Worm (Caenorhabditis elegans) whole organism, late embryonic: ENCODE measurements around the gene str-177.

ENCODE experiments used
- C08G9.2 ChIP-seq: sonication (generic microtip); optimal IDR thresholded peaks from 2 replicates; lab custom pipeline; 2016; ENCODE audit warnings: mild to moderate bottlenecking, missing genetic modification characterization, moderate library complexity, missing compliant biosample characterization
- che-1 ChIP-seq: sonication (generic microtip); optimal IDR thresholded peaks from 2 replicates; lab custom pipeline; 2016; ENCODE audit warnings: mild to moderate bottlenecking, missing genetic modification characterization, missing compliant biosample characterization
- dmd-4 ChIP-seq: sonication (generic microtip); optimal IDR thresholded peaks from 2 replicates; lab custom pipeline; 2016; ENCODE audit warnings: borderline replicate concordance, missing genetic modification characterization, missing compliant biosample characterization
- elt-2 ChIP-seq: sonication (generic microtip); optimal IDR thresholded peaks from 2 replicates; lab custom pipeline; 2016; ENCODE audit warnings: missing genetic modification reagents, missing genetic modification characterization, missing compliant biosample characterization
- lin-11 ChIP-seq: fragments of 200-800 bp; sonication (Bioruptor generic); optimal IDR thresholded peaks from 2 replicates; lab custom pipeline; 2018; ENCODE audit warnings: mild to moderate bottlenecking, missing genetic modification characterization, missing compliant biosample characterization
- mec-3 ChIP-seq: sonication (generic microtip); optimal IDR thresholded peaks from 2 replicates; lab custom pipeline; 2016; ENCODE audit warnings: borderline replicate concordance, missing genetic modification characterization, missing compliant biosample characterization
- pqm-1 ChIP-seq: sonication (generic microtip); optimal IDR thresholded peaks from 2 replicates; lab custom pipeline; 2016; ENCODE audit warnings: missing genetic modification characterization, missing compliant biosample characterization
- unc-55 ChIP-seq: sonication (generic microtip); optimal IDR thresholded peaks from 2 replicates; lab custom pipeline; 2017; ENCODE audit warnings: missing biosample characterization, missing genetic modification reagents, missing genetic modification characterization

DNA sequence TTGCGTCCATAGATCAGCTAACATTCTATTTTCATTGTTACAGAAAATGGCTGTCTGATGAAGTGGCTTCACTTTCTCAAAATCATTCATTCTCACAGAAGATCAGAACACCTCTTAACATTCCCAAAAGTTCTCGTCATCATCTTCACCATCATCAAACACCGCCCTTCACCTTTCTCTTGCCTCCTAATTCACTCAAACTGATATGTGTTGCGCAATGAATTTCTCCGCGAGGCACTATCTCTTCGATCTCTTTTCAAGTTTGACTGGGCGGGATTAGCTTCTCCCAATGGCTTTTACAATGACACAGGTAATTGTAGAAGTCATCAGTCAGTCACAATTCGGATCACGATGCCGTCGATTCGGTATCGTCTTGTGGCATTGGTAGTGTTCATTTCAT is 22.8 kb upstream of the str-177 start, which contains the start of gene grd-6:
- no peak for TF ChIP-seq elt-2 (tag; lab: Kevin White, UChicago)
- no peak for TF ChIP-seq C08G9.2 (tag; lab: Kevin White, UChicago)
- no peak for TF ChIP-seq pqm-1 (tag; lab: Kevin White, UChicago)
- TF ChIP-seq dmd-4: no peak
- TF ChIP-seq mec-3 (tag; lab: Kevin White, UChicago): no peak
- TF ChIP-seq lin-11 (tag; lab: Kevin White, UChicago): no peak
- no peak for TF ChIP-seq che-1 (tag; lab: Kevin White, UChicago)
- TF ChIP-seq unc-55 (GFP tag; lab: Kevin White, UChicago): no peak
